Fruit fly (Drosophila melanogaster) whole organism, embryonic: ENCODE data around the gene CG8870.

Source experiments
- Atf3 ChIP-seq: fragments of 200-800 bp; sonication (Bioruptor generic); optimal IDR thresholded peaks from 3 replicates; lab custom pipeline; 2016; ENCODE audit warnings: missing biosample characterization, missing genetic modification characterization
- CG10543 ChIP-seq: fragments of 200-800 bp; sonication (Bioruptor generic); optimal IDR thresholded peaks from 3 replicates; lab custom pipeline; 2017; ENCODE audit warnings: missing biosample characterization, mild to moderate bottlenecking, missing genetic modification characterization, moderate library complexity
- CG12071 ChIP-seq: fragments of 200-800 bp; sonication (Bioruptor generic); optimal IDR thresholded peaks from 3 replicates; lab custom pipeline; 2018; ENCODE audit warnings: missing biosample characterization, mild to moderate bottlenecking, missing genetic modification characterization
- CG12155 ChIP-seq: fragments of 200-800 bp; sonication (Bioruptor generic); optimal IDR thresholded peaks from 3 replicates; lab custom pipeline; 2016; ENCODE audit warnings: missing biosample characterization, missing genetic modification characterization
- CG1233 ChIP-seq: fragments of 200-800 bp; sonication (Bioruptor generic); optimal IDR thresholded peaks from 4 replicates; lab custom pipeline; 2018; ENCODE audit warnings: missing biosample characterization, mild to moderate bottlenecking, missing genetic modification characterization
- CG12942 ChIP-seq: fragments of 200-800 bp; sonication (Bioruptor generic); optimal IDR thresholded peaks from 3 replicates; lab custom pipeline; 2016; ENCODE audit warnings: missing biosample characterization, missing genetic modification characterization
- CG13296 ChIP-seq: fragments of 200-800 bp; sonication (Bioruptor generic); optimal IDR thresholded peaks from 3 replicates; lab custom pipeline; 2018; ENCODE audit warnings: missing biosample characterization, mild to moderate bottlenecking, missing genetic modification characterization
- CG16779 ChIP-seq: fragments of 200-800 bp; sonication (Bioruptor generic); IDR thresholded peaks from 2 replicates; pipeline ENCODE4 v1.3.6; 2022; ENCODE audit warnings: missing biosample characterization, missing genetic modification characterization
- CG18011 ChIP-seq: fragments of 200-800 bp; sonication (Bioruptor generic); optimal IDR thresholded peaks from 2 replicates; lab custom pipeline; 2017; ENCODE audit warnings: missing biosample characterization, missing genetic modification characterization, mild to moderate bottlenecking, moderate library complexity, missing genotype
- CG2678 ChIP-seq: fragments of 200-800 bp; sonication (Bioruptor generic); optimal IDR thresholded peaks from 3 replicates; lab custom pipeline; 2019; ENCODE audit warnings: missing biosample characterization, mild to moderate bottlenecking, missing genetic modification characterization, moderate library complexity
- CG31365 ChIP-seq: fragments of 200-800 bp; sonication (Bioruptor generic); optimal IDR thresholded peaks from 2 replicates; lab custom pipeline; 2018; ENCODE audit warnings: missing biosample characterization, mild to moderate bottlenecking, missing genetic modification characterization
- CG7839 ChIP-seq: fragments of 200-800 bp; sonication (Bioruptor generic); optimal IDR thresholded peaks from 3 replicates; lab custom pipeline; 2018; ENCODE audit warnings: missing biosample characterization, mild to moderate bottlenecking, missing genetic modification characterization, moderate library complexity
- CG8478 ChIP-seq: fragments of >200 bp; optimal IDR thresholded peaks from 2 replicates; lab custom pipeline; 2018
- CG9215 ChIP-seq: fragments of 200-800 bp; sonication (Bioruptor generic); IDR thresholded peaks from 2 replicates; pipeline ENCODE4 v1.3.6; 2022; ENCODE audit warnings: missing biosample characterization, missing genetic modification characterization
- Dfd ChIP-seq, 2 experiments: fragments of >200 bp; optimal IDR thresholded peaks; 2 replicates each; lab custom pipeline; 2017; ENCODE audit warnings: missing biosample characterization in 2 of 2, missing genetic modification characterization in 2 of 2
- Doc2 ChIP-seq: fragments of 200-800 bp; sonication (Bioruptor generic); IDR thresholded peaks from 2 replicates; pipeline ENCODE4 v1.3.6; 2022; ENCODE audit warnings: missing biosample characterization, missing genetic modification characterization
- E2f2 ChIP-seq: fragments of 200-800 bp; sonication (Bioruptor generic); IDR thresholded peaks from 2 replicates; pipeline ENCODE4 v1.3.6; 2022; ENCODE audit warnings: missing biosample characterization, missing genetic modification characterization
- Ets65A ChIP-seq: fragments of 200-800 bp; sonication (Bioruptor generic); peaks from one replicate; lab custom pipeline; 2016; ENCODE audit warnings: missing biosample characterization, missing genetic modification characterization
- Gsc ChIP-seq: fragments of 200-800 bp; sonication (Bioruptor generic); IDR thresholded peaks from 2 replicates; pipeline ENCODE4 v1.3.6; 2022; ENCODE audit warnings: missing biosample characterization, missing genetic modification characterization
- Gug ChIP-seq: fragments of 200-800 bp; sonication (Bioruptor generic); IDR thresholded peaks from 4 replicates; pipeline ENCODE4 v1.3.6; 2022; ENCODE audit warnings: missing biosample characterization, missing genetic modification characterization
- HLH4C ChIP-seq: fragments of 200-800 bp; sonication (Bioruptor generic); IDR thresholded peaks from 3 replicates; pipeline ENCODE4 v1.3.6; 2022; ENCODE audit warnings: missing biosample characterization, missing genetic modification characterization; ENCODE audit not compliant: partially characterized antibody
- Ravus ChIP-seq: fragments of 200-800 bp; sonication (Bioruptor generic); IDR thresholded peaks from 2 replicates; pipeline ENCODE4 v1.3.6; 2022; ENCODE audit warnings: missing biosample characterization, missing genetic modification characterization
- Six4 ChIP-seq: fragments of 200-800 bp; sonication (Bioruptor generic); optimal IDR thresholded peaks from 2 replicates; lab custom pipeline; 2016; ENCODE audit warnings: missing biosample characterization, missing genetic modification characterization
- Sry-δ ChIP-seq: fragments of 200-800 bp; sonication (Bioruptor generic); optimal IDR thresholded peaks from 2 replicates; lab custom pipeline; 2016; ENCODE audit warnings: missing biosample characterization, missing genetic modification characterization
- Trl ChIP-seq, 3 experiments: fragments of >200 bp in 2 of 3; fragments of 200-800 bp in 1 of 3; sonication (Bioruptor generic) in 1 of 3; optimal IDR thresholded peaks; 2 replicates in 1 of 3; 3 replicates in 2 of 3; lab custom pipeline; 2016 to 2017; ENCODE audit warnings: missing biosample characterization in 1 of 3, missing genetic modification characterization in 1 of 3
- YL-1 ChIP-seq: fragments of 200-800 bp; sonication (Bioruptor generic); optimal IDR thresholded peaks from 3 replicates; lab custom pipeline; 2017; ENCODE audit warnings: missing biosample characterization, mild to moderate bottlenecking, missing genetic modification characterization
- ab ChIP-seq: fragments of 200-800 bp; sonication (Bioruptor generic); optimal IDR thresholded peaks from 2 replicates; lab custom pipeline; 2016; ENCODE audit warnings: missing biosample characterization, missing genetic modification characterization
- al ChIP-seq: fragments of 200-800 bp; sonication (Bioruptor generic); IDR thresholded peaks from 2 replicates; pipeline ENCODE4 v1.3.6; 2022; ENCODE audit warnings: missing biosample characterization, missing genetic modification characterization
- ase ChIP-seq: fragments of 200-800 bp; sonication (Bioruptor generic); IDR thresholded peaks from 3 replicates; pipeline ENCODE4 v1.3.6; 2022; ENCODE audit warnings: missing biosample characterization, missing genetic modification characterization
- eve ChIP-seq, 2 experiments: fragments of >200 bp; optimal IDR thresholded peaks; 2 replicates each; lab custom pipeline; 2017; ENCODE audit warnings: missing biosample characterization in 2 of 2, missing genetic modification characterization in 2 of 2
- ewg ChIP-seq: fragments of 200-800 bp; sonication (Bioruptor generic); optimal IDR thresholded peaks from 3 replicates; lab custom pipeline; 2017; ENCODE audit warnings: mild to moderate bottlenecking, missing biosample characterization, missing genetic modification reagents, missing genetic modification characterization
- gcm2 ChIP-seq: fragments of 200-800 bp; sonication (Bioruptor generic); optimal IDR thresholded peaks from 2 replicates; lab custom pipeline; 2016; ENCODE audit warnings: missing biosample characterization, missing genetic modification characterization
- gfzf ChIP-seq: fragments of 200-800 bp; sonication (Bioruptor generic); optimal IDR thresholded peaks from 2 replicates; lab custom pipeline; 2016; ENCODE audit warnings: missing biosample characterization, mild to moderate bottlenecking, missing genetic modification characterization, moderate library complexity
- her ChIP-seq: fragments of 200-800 bp; sonication (Bioruptor generic); optimal IDR thresholded peaks from 2 replicates; lab custom pipeline; 2016; ENCODE audit warnings: missing biosample characterization, missing genetic modification characterization
- jing ChIP-seq: fragments of 200-800 bp; sonication (Bioruptor generic); optimal IDR thresholded peaks from 2 replicates; lab custom pipeline; 2018; ENCODE audit warnings: missing biosample characterization, mild to moderate bottlenecking, missing genetic modification characterization
- knrl ChIP-seq: fragments of 200-800 bp; sonication (Bioruptor generic); IDR thresholded peaks from 3 replicates; pipeline ENCODE4 v1.3.6; 2022; ENCODE audit warnings: missing biosample characterization, missing genetic modification characterization; ENCODE audit not compliant: partially characterized antibody
- nerfin-1 ChIP-seq: fragments of 200-800 bp; sonication (Bioruptor generic); optimal IDR thresholded peaks from 3 replicates; lab custom pipeline; 2019; ENCODE audit warnings: missing biosample characterization, mild to moderate bottlenecking, missing genetic modification characterization, moderate library complexity
- pfk ChIP-seq: fragments of 200-800 bp; sonication (Bioruptor generic); optimal IDR thresholded peaks from 2 replicates; lab custom pipeline; 2018; ENCODE audit warnings: missing biosample characterization, mild to moderate bottlenecking, missing genetic modification characterization, moderate library complexity
- prd ChIP-seq, 3 experiments: fragments of >200 bp in 2 of 3; fragments of 200-800 bp in 1 of 3; sonication (Bioruptor generic) in 1 of 3; optimal IDR thresholded peaks in 2 of 3; IDR thresholded peaks in 1 of 3; 2 replicates in 2 of 3; 3 replicates in 1 of 3; pipeline versions ENCODE4 v1.3.6 to Lab custom; 2017 to 2022; ENCODE audit warnings: missing biosample characterization in 1 of 3, missing genetic modification characterization in 1 of 3
- pros ChIP-seq: fragments of 200-800 bp; sonication (Bioruptor generic); optimal IDR thresholded peaks from 3 replicates; lab custom pipeline; 2019; ENCODE audit warnings: missing biosample characterization, mild to moderate bottlenecking, missing genetic modification characterization, moderate library complexity
- psq ChIP-seq: fragments of 200-800 bp; sonication (Bioruptor generic); optimal IDR thresholded peaks from 2 replicates; lab custom pipeline; 2017; ENCODE audit warnings: missing biosample characterization, missing genetic modification characterization
- ranshi ChIP-seq: fragments of 200-800 bp; sonication (Bioruptor generic); IDR thresholded peaks from 2 replicates; pipeline ENCODE4 v1.3.6; 2022; ENCODE audit warnings: missing biosample characterization, missing genetic modification characterization
- scrt ChIP-seq: fragments of 200-800 bp; sonication (Bioruptor generic); optimal IDR thresholded peaks from 2 replicates; lab custom pipeline; 2018; ENCODE audit warnings: missing biosample characterization, mild to moderate bottlenecking, missing genetic modification characterization, moderate library complexity
- z ChIP-seq: fragments of 200-800 bp; sonication (Bioruptor generic); IDR thresholded peaks from 3 replicates; pipeline ENCODE4 v1.3.6; 2022; ENCODE audit warnings: missing biosample characterization, missing genetic modification characterization
- zen2 ChIP-seq: fragments of 200-800 bp; sonication (Bioruptor generic); IDR thresholded peaks from 3 replicates; pipeline ENCODE4 v1.3.6; 2022; ENCODE audit warnings: missing biosample characterization, missing genetic modification characterization; ENCODE audit not compliant: partially characterized antibody

The CG8870 gene

dm6 chr3R:13365665-13366414 lies 13.8 kb upstream of the CG8870 start (continued):
- no peak for TF ChIP-seq Six4 (GFP tag; lab: Kevin White, UChicago)
- no peak for TF ChIP-seq HLH4C (GFP tag; lab: Robert Waterston, UW)
- no peak for TF ChIP-seq Ets65A (GFP tag; lab: Kevin White, UChicago)
- TF ChIP-seq CG31365: no peak
- TF ChIP-seq nerfin-1 (tag; lab: Kevin White, UChicago): no peak
- TF ChIP-seq her (GFP tag; lab: Kevin White, UChicago): no peak
- TF ChIP-seq eve (GFP tag; optimal IDR thresholded peaks at IDR 0.05; lab: Kevin White, UChicago): no peak
- peak; percentile 32 for TF ChIP-seq CG10543 (GFP tag; lab: Kevin White, UChicago)
- TF ChIP-seq Ravus (GFP tag; lab: Robert Waterston, UW): no peak
- no peak for TF ChIP-seq Atf3
- TF ChIP-seq CG16779 (GFP tag; lab: Robert Waterston, UW): no peak
- no peak for TF ChIP-seq gfzf (GFP tag; lab: Kevin White, UChicago)
- TF ChIP-seq z (GFP tag; lab: Robert Waterston, UW): no peak
- TF ChIP-seq CG13296 (GFP tag; lab: Kevin White, UChicago): no peak

- TF ChIP-seq psq: peak; percentile 3
- TF ChIP-seq Sry-δ (GFP tag; lab: Kevin White, UChicago): peak; percentile 31
- no peak for TF ChIP-seq Trl (optimal IDR thresholded peaks at IDR 0.05; lab: Kevin White, UChicago)
- peak; percentile 53 for TF ChIP-seq Trl (GFP tag; optimal IDR thresholded peaks at IDR 0.05; lab: Kevin White, UChicago)
- peak; percentile 68 for TF ChIP-seq scrt (GFP tag; lab: Kevin White, UChicago)
- TF ChIP-seq CG12071 (GFP tag; lab: Kevin White, UChicago): no peak
- TF ChIP-seq CG18011: peak; percentile 10
- TF ChIP-seq CG8478 (lab: Kevin White, UChicago): no peak
- TF ChIP-seq Doc2: no peak
- TF ChIP-seq CG2678 (tag; lab: Kevin White, UChicago): peak; percentile 85
- TF ChIP-seq CG1233: peak; percentile 70
- TF ChIP-seq CG9215: peak; percentile 41
- peak; percentile 39 for TF ChIP-seq jing (GFP tag; lab: Kevin White, UChicago)
- TF ChIP-seq pros: no peak
- peak; percentile 53; the same call in 2 of the 4 replicates for TF ChIP-seq Gug (GFP tag; lab: Robert Waterston, UW)
- TF ChIP-seq zen2 (GFP tag; lab: Robert Waterston, UW): no peak
- no peak for TF ChIP-seq pfk (GFP tag; lab: Kevin White, UChicago)
- TF ChIP-seq Dfd (GFP tag; optimal IDR thresholded peaks at IDR 0.05; lab: Kevin White, UChicago): no peak
- peak; percentile 64 for TF ChIP-seq ase (GFP tag; lab: Robert Waterston, UW)
- peak; percentile 32 for TF ChIP-seq CG12155 (GFP tag; lab: Kevin White, UChicago)
- TF ChIP-seq ab (GFP tag; lab: Kevin White, UChicago): no peak
- TF ChIP-seq CG12942 (GFP tag; lab: Kevin White, UChicago): peak; percentile 32
- TF ChIP-seq Gsc (GFP tag; lab: Robert Waterston, UW): 0 out of 2 replicates have a peak, but pooled peaks have one; percentile 25
- TF ChIP-seq E2f2 (GFP tag; lab: Robert Waterston, UW): peak; percentile 17; the same call in 1 of the 2 replicates
- TF ChIP-seq CG7839 (tag; lab: Kevin White, UChicago): peak; percentile 73
- TF ChIP-seq gcm2 (GFP tag; lab: Kevin White, UChicago): peak; percentile 49
- peak; percentile 48 for TF ChIP-seq ewg
- TF ChIP-seq ranshi: peak; percentile 63; the same call in 1 of the 2 replicates
- TF ChIP-seq al (GFP tag; lab: Robert Waterston, UW): peak; percentile 35; the same call in 1 of the 2 replicates
- peak; percentile 47 for TF ChIP-seq Six4 (GFP tag; lab: Kevin White, UChicago)
- TF ChIP-seq YL-1 (GFP tag; lab: Kevin White, UChicago): no peak
- no peak for TF ChIP-seq knrl (GFP tag; lab: Robert Waterston, UW)
- TF ChIP-seq her (GFP tag; lab: Kevin White, UChicago): no peak
- TF ChIP-seq prd (optimal IDR thresholded peaks at IDR 0.05; lab: Kevin White, UChicago): no peak
- peak; percentile 64 for TF ChIP-seq prd (GFP tag; IDR thresholded peaks at IDR 0.05; lab: Robert Waterston, UW)
Observed at dm6 chr3R:13366561-13367518, 12.8 kb upstream of the CG8870 start, which contains the start of gene Elp6. Gene Elp6, minus strand, starts transcription at chr3R:13366910.
